Fruit fly (Drosophila melanogaster) whole organism, prepupa: ENCODE data around the gene CG4375.

Experiments
- CG16779 ChIP-seq: fragments of 200-800 bp; sonication (Bioruptor generic); optimal IDR thresholded peaks from 3 replicates; lab custom pipeline; 2017; ENCODE audit warnings: missing biosample characterization, mild to moderate bottlenecking, missing genetic modification characterization
- CG32006 ChIP-seq: fragments of 200-800 bp; sonication (Bioruptor generic); optimal IDR thresholded peaks from 3 replicates; lab custom pipeline; 2017; ENCODE audit warnings: missing biosample characterization, mild to moderate bottlenecking, missing genetic modification characterization
- CG6792 ChIP-seq: fragments of 200-800 bp; sonication (Bioruptor generic); optimal IDR thresholded peaks from 3 replicates; lab custom pipeline; 2016; ENCODE audit warnings: missing biosample characterization, missing genetic modification characterization
- CG8632 ChIP-seq: fragments of 200-800 bp; sonication (Bioruptor generic); optimal IDR thresholded peaks from 3 replicates; lab custom pipeline; 2016; ENCODE audit warnings: missing biosample characterization, missing genetic modification characterization
- Hr39 ChIP-seq: fragments of 200-800 bp; sonication (Bioruptor generic); optimal IDR thresholded peaks from 2 replicates; lab custom pipeline; 2016; ENCODE audit warnings: missing biosample characterization, missing genetic modification characterization
- Hr4 ChIP-seq: fragments of 200-800 bp; sonication (Bioruptor generic); optimal IDR thresholded peaks from 3 replicates; lab custom pipeline; 2016; ENCODE audit warnings: missing biosample characterization, missing genetic modification characterization
- Lpt ChIP-seq: fragments of 200-800 bp; sonication (Bioruptor generic); optimal IDR thresholded peaks from 3 replicates; lab custom pipeline; 2016; ENCODE audit warnings: missing biosample characterization, missing genetic modification characterization
- Sox102F ChIP-seq: fragments of 200-800 bp; sonication (Bioruptor generic); optimal IDR thresholded peaks from 2 replicates; lab custom pipeline; 2016; ENCODE audit warnings: missing biosample characterization, mild to moderate bottlenecking, missing genetic modification characterization
- eg ChIP-seq: fragments of 200-800 bp; sonication (Bioruptor generic); IDR thresholded peaks from 3 replicates; pipeline ENCODE4 v1.3.6; 2022; ENCODE audit warnings: missing biosample characterization, missing genetic modification characterization
- ss ChIP-seq, 2 experiments: fragments of 200-800 bp; sonication (Bioruptor generic); optimal IDR thresholded peaks; 2 replicates in 1 of 2; 3 replicates in 1 of 2; lab custom pipeline; 2017 to 2018; ENCODE audit warnings: mild to moderate bottlenecking in 2 of 2, missing biosample characterization in 2 of 2, missing genetic modification characterization in 2 of 2, moderate library complexity in 1 of 2

dm6 chr2L:1049361-1049760, 22.7 kb upstream of the CG4375 start:
- no peak for TF ChIP-seq CG16779 (tag; lab: Kevin White, UChicago)
- TF ChIP-seq eg (GFP tag; lab: Robert Waterston, UW) = no peak
- TF ChIP-seq Sox102F (GFP tag; lab: Kevin White, UChicago) = no peak
- TF ChIP-seq Hr4 = no peak
- TF ChIP-seq CG8632 (GFP tag; lab: Kevin White, UChicago) = no peak
- no peak for TF ChIP-seq ss (GFP tag; optimal IDR thresholded peaks at IDR 0.05; lab: Kevin White, UChicago)
- no peak for TF ChIP-seq Hr39 (GFP tag; lab: Kevin White, UChicago)
- TF ChIP-seq CG6792 (GFP tag; lab: Kevin White, UChicago) = no peak
- TF ChIP-seq Lpt (GFP tag; lab: Kevin White, UChicago) = no peak
- TF ChIP-seq CG32006 (GFP tag; lab: Kevin White, UChicago) = no peak
